Worm (Caenorhabditis elegans) whole organism, L2 larva: ENCODE measurements around the gene F14D7.3.

Source experiments
- aly-2 ChIP-seq: fragments of 150-350 bp; optimal IDR thresholded peaks from 2 replicates; lab custom pipeline; 2014; ENCODE audit warnings: missing biosample characterization, missing genetic modification characterization
- ceh-82 ChIP-seq: fragments of 150-350 bp; optimal IDR thresholded peaks from 2 replicates; lab custom pipeline; 2014; ENCODE audit warnings: missing biosample characterization, missing genetic modification characterization
- elt-1 ChIP-seq: fragments of 150-350 bp; optimal IDR thresholded peaks from 2 replicates; lab custom pipeline; 2014; ENCODE audit warnings: missing biosample characterization, missing genetic modification characterization
- elt-3 ChIP-seq: sonication (generic microtip); optimal IDR thresholded peaks from 2 replicates; lab custom pipeline; 2017; ENCODE audit warnings: missing biosample characterization, missing genetic modification characterization
- mdl-1 ChIP-seq, 2 experiments: fragments of 150-350 bp in 1 of 2; sonication (generic microtip) in 1 of 2; optimal IDR thresholded peaks; 2 replicates each; lab custom pipeline; 2017; ENCODE audit warnings: missing biosample characterization in 2 of 2, missing genetic modification characterization in 2 of 2
- nhr-11 ChIP-seq: fragments of 150-350 bp; optimal IDR thresholded peaks from 2 replicates; lab custom pipeline; 2014; ENCODE audit warnings: missing biosample characterization, missing genetic modification characterization
- nhr-77 ChIP-seq: fragments of 150-350 bp; optimal IDR thresholded peaks from 2 replicates; lab custom pipeline; 2014; ENCODE audit warnings: missing biosample characterization, missing genetic modification characterization
- sem-4 ChIP-seq: fragments of 150-350 bp; optimal IDR thresholded peaks from 2 replicates; lab custom pipeline; 2014; ENCODE audit warnings: missing biosample characterization, missing genetic modification reagents, missing genetic modification characterization
- unc-39 ChIP-seq: fragments of 150-350 bp; optimal IDR thresholded peaks from 2 replicates; lab custom pipeline; 2014; ENCODE audit warnings: missing biosample characterization, missing genetic modification characterization
- unc-62 ChIP-seq: fragments of 150-350 bp; optimal IDR thresholded peaks from 2 replicates; lab custom pipeline; 2014; ENCODE audit warnings: missing biosample characterization, missing genetic modification reagents, missing genetic modification characterization
- zag-1 ChIP-seq: fragments of 150-350 bp; optimal IDR thresholded peaks from 2 replicates; lab custom pipeline; 2014; ENCODE audit warnings: missing biosample characterization, missing genetic modification characterization
- ztf-4 ChIP-seq: fragments of 150-350 bp; optimal IDR thresholded peaks from 2 replicates; lab custom pipeline; 2014; ENCODE audit warnings: missing biosample characterization, missing genetic modification characterization

DNA sequence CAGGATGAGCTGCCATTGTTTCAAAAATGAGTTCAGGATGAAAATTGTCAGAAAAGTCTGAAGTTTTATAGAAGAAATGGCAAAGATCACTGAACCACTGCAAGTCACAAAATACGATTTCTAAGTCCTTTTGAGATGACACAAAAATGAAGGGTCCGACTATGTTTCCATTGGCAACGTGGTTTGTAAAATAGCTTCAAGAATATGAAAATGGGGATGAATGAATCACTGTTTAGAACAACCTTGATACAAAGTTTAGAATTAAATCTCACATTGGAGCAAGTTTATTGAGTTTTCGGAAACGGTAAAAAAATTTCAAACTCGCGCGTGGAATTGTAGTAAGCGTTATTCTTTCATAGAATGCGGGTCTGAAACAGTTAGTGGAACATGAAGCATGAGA, 14.5 kb downstream of the F14D7.3 start, which contains the start of gene ddn-3:
- TF ChIP-seq sem-4 (tag; lab: Kevin White, UChicago) (no peak), elt-3 (tag; lab: Kevin White, UChicago) (no peak), aly-2 (tag; lab: Kevin White, UChicago) (no peak), ztf-4 (tag; lab: Kevin White, UChicago) (no peak), elt-1 (tag; lab: Kevin White, UChicago) (no peak), nhr-11 (tag; lab: Kevin White, UChicago) (no peak), mdl-1 (tag; optimal IDR thresholded peaks at IDR 0.05; lab: Kevin White, UChicago) (no peak), zag-1 (tag; lab: Kevin White, UChicago) (no peak), nhr-77 (no peak), unc-62 (GFP tag; lab: Kevin White, UChicago) (no peak), ceh-82 (tag; lab: Kevin White, UChicago) (no peak), unc-39 (no peak)
